Worm (Caenorhabditis elegans) whole organism, late embryonic: ENCODE data around the gene K08E3.2.

ENCODE experiments used
- C38D4.7 ChIP-seq: fragments of 200-800 bp; sonication (Bioruptor generic); optimal IDR thresholded peaks from 2 replicates; lab custom pipeline; 2018; ENCODE audit warnings: mild to moderate bottlenecking, missing genetic modification characterization, moderate library complexity, missing compliant biosample characterization
- F13H6.1 ChIP-seq: sonication (generic microtip); optimal IDR thresholded peaks from 2 replicates; lab custom pipeline; 2016; ENCODE audit warnings: missing genetic modification characterization, missing compliant biosample characterization
- K02D7.2 ChIP-seq: sonication (generic microtip); optimal IDR thresholded peaks from 2 replicates; lab custom pipeline; 2017; ENCODE audit warnings: mild to moderate bottlenecking, missing genetic modification characterization, missing compliant biosample characterization
- Y22D7AL.16 ChIP-seq: sonication (generic microtip); optimal IDR thresholded peaks from 2 replicates; lab custom pipeline; 2016; ENCODE audit warnings: missing genetic modification characterization, missing compliant biosample characterization
- ahr-1 ChIP-seq: sonication (generic microtip); optimal IDR thresholded peaks from 2 replicates; lab custom pipeline; 2016; ENCODE audit warnings: missing genetic modification characterization, missing compliant biosample characterization
- ama-1 ChIP-seq: fragments of 150-350 bp; optimal IDR thresholded peaks from 2 replicates; lab custom pipeline; 2014
- ceh-2 ChIP-seq: sonication (generic microtip); optimal IDR thresholded peaks from 2 replicates; lab custom pipeline; 2016; ENCODE audit warnings: missing genotype, missing genetic modification characterization, missing compliant biosample characterization
- ceh-24 ChIP-seq: sonication (generic microtip); optimal IDR thresholded peaks from 2 replicates; lab custom pipeline; 2016; ENCODE audit warnings: mild to moderate bottlenecking, missing genetic modification characterization, missing compliant biosample characterization
- ceh-30 ChIP-seq: fragments of 150-350 bp; optimal IDR thresholded peaks from 2 replicates; lab custom pipeline; 2014; ENCODE audit warnings: missing biosample characterization, missing genetic modification characterization
- ceh-31 ChIP-seq: sonication (generic microtip); optimal IDR thresholded peaks from 2 replicates; lab custom pipeline; 2016; ENCODE audit warnings: missing genetic modification characterization, missing compliant biosample characterization
- ceh-34 ChIP-seq: sonication (generic microtip); optimal IDR thresholded peaks from 2 replicates; lab custom pipeline; 2016; ENCODE audit warnings: mild to moderate bottlenecking, missing genetic modification characterization, missing compliant biosample characterization
- ceh-48 ChIP-seq: sonication (generic microtip); optimal IDR thresholded peaks from 2 replicates; lab custom pipeline; 2016; ENCODE audit warnings: missing genetic modification characterization, inconsistent platforms, missing compliant biosample characterization
- ceh-9 ChIP-seq: sonication (generic microtip); optimal IDR thresholded peaks from 2 replicates; lab custom pipeline; 2016; ENCODE audit warnings: mild to moderate bottlenecking, missing genetic modification characterization, inconsistent platforms, missing compliant biosample characterization
- dmd-4 ChIP-seq: sonication (generic microtip); optimal IDR thresholded peaks from 2 replicates; lab custom pipeline; 2016; ENCODE audit warnings: borderline replicate concordance, missing genetic modification characterization, missing compliant biosample characterization
- elt-2 ChIP-seq: sonication (generic microtip); optimal IDR thresholded peaks from 2 replicates; lab custom pipeline; 2016; ENCODE audit warnings: missing genetic modification reagents, missing genetic modification characterization, missing compliant biosample characterization
- ets-4 ChIP-seq: sonication (generic microtip); optimal IDR thresholded peaks from 2 replicates; lab custom pipeline; 2016; ENCODE audit warnings: missing genetic modification characterization, missing compliant biosample characterization
- gmeb-2 ChIP-seq: sonication (generic microtip); optimal IDR thresholded peaks from 2 replicates; lab custom pipeline; 2016; ENCODE audit warnings: missing genetic modification characterization, inconsistent platforms, missing compliant biosample characterization
- hlh-30 ChIP-seq: sonication (generic microtip); optimal IDR thresholded peaks from 2 replicates; lab custom pipeline; 2017; ENCODE audit warnings: antibody characterized with exemption, missing genetic modification characterization, missing compliant biosample characterization; ENCODE audit not compliant: insufficient read depth
- hlh-6 ChIP-seq: sonication (generic microtip); optimal IDR thresholded peaks from 2 replicates; lab custom pipeline; 2016; ENCODE audit warnings: missing genotype, missing genetic modification characterization, missing compliant biosample characterization
- lim-6 ChIP-seq: sonication (generic microtip); optimal IDR thresholded peaks from 2 replicates; lab custom pipeline; 2016; ENCODE audit warnings: missing genetic modification characterization, missing compliant biosample characterization
- lin-11 ChIP-seq: fragments of 200-800 bp; sonication (Bioruptor generic); optimal IDR thresholded peaks from 2 replicates; lab custom pipeline; 2018; ENCODE audit warnings: mild to moderate bottlenecking, missing genetic modification characterization, missing compliant biosample characterization
- nfya-1 ChIP-seq: sonication (generic microtip); optimal IDR thresholded peaks from 2 replicates; lab custom pipeline; 2017; ENCODE audit warnings: missing genetic modification characterization, mild to moderate bottlenecking, missing compliant biosample characterization, antibody characterized with exemption, moderate library complexity
- odd-2 ChIP-seq: sonication (generic microtip); optimal IDR thresholded peaks from 2 replicates; lab custom pipeline; 2017; ENCODE audit warnings: antibody characterized with exemption, mild to moderate bottlenecking, missing genetic modification characterization, missing compliant biosample characterization
- pax-1 ChIP-seq: fragments of 150-350 bp; optimal IDR thresholded peaks from 2 replicates; lab custom pipeline; 2014; ENCODE audit warnings: missing biosample characterization, missing genetic modification characterization
- ref-2 ChIP-seq: sonication (generic microtip); optimal IDR thresholded peaks from 2 replicates; lab custom pipeline; 2016; ENCODE audit warnings: missing genetic modification characterization, missing compliant biosample characterization
- rnt-1 ChIP-seq: sonication (generic microtip); optimal IDR thresholded peaks from 2 replicates; lab custom pipeline; 2016; ENCODE audit warnings: missing genetic modification characterization, missing compliant biosample characterization
- sdc-2 ChIP-seq: sonication (generic microtip); optimal IDR thresholded peaks from 2 replicates; lab custom pipeline; 2016; ENCODE audit warnings: missing genotype, missing genetic modification characterization, missing compliant biosample characterization
- sox-2 ChIP-seq: fragments of 200-800 bp; sonication (Bioruptor generic); IDR thresholded peaks from 2 replicates; pipeline ENCODE4 v1.3.6; 2022; ENCODE audit warnings: missing genetic modification reagents, missing genetic modification characterization, missing compliant biosample characterization
- sox-4 ChIP-seq: sonication (generic microtip); optimal IDR thresholded peaks from 2 replicates; lab custom pipeline; 2017; ENCODE audit warnings: mild to moderate bottlenecking, missing genetic modification characterization, inconsistent platforms, missing compliant biosample characterization
- tbx-2 ChIP-seq: sonication (generic microtip); optimal IDR thresholded peaks from 2 replicates; lab custom pipeline; 2016; ENCODE audit warnings: missing genetic modification characterization, missing compliant biosample characterization
- tbx-7 ChIP-seq: sonication (generic microtip); optimal IDR thresholded peaks from 2 replicates; lab custom pipeline; 2016; ENCODE audit warnings: missing genotype, missing genetic modification characterization, missing compliant biosample characterization
- unc-3 ChIP-seq, 2 experiments: fragments of 200-800 bp in 1 of 2; sonication (Bioruptor generic) in 1 of 2; sonication (generic microtip) in 1 of 2; conservative IDR thresholded peaks in 1 of 2; optimal IDR thresholded peaks in 1 of 2; 2 replicates each; pipeline versions ENCODE4 v1.3.6 to Lab custom; 2016 to 2022; ENCODE audit warnings: missing compliant biosample characterization in 2 of 2, missing genetic modification characterization in 2 of 2, missing genetic modification reagents in 1 of 2
- unc-55 ChIP-seq: sonication (generic microtip); optimal IDR thresholded peaks from 2 replicates; lab custom pipeline; 2017; ENCODE audit warnings: missing biosample characterization, missing genetic modification reagents, missing genetic modification characterization
- zip-5 ChIP-seq: sonication (generic microtip); optimal IDR thresholded peaks from 2 replicates; lab custom pipeline; 2016; ENCODE audit warnings: missing genetic modification characterization, missing compliant biosample characterization

The K08E3.2 gene

DNA sequence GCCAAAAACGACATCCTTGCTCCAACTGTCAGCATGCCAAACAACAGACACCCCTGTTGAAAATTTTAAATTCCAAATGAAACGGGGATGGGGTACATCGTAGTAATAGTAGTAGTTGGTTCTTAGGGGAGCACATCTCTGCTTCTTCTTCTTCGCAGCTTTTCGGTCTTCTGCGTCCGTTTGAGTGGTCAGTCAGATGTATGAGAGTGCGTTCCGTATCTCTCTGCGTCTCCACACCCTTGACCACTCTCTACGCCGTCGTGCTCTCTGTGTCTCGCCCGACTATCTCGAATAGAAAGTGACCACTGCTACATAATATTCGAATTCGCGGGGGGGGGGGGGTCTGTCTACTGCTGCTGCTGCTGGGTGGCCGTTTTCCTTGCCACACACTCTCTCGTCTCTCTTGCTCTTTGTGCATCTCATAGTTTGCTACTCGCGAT lies 35.6 kb downstream of the K08E3.2 start (continued):
- TF ChIP-seq ceh-34 (tag; lab: Kevin White, UChicago), result peak; percentile 70
- peak; percentile 70 for TF ChIP-seq unc-55 (GFP tag; lab: Kevin White, UChicago)
- TF ChIP-seq gmeb-2 (tag; lab: Kevin White, UChicago), result no peak
- TF ChIP-seq C38D4.7 (GFP tag; lab: Kevin White, UChicago), result no peak
- TF ChIP-seq ceh-48 (tag; lab: Kevin White, UChicago), result no peak
- peak; percentile 17 for TF ChIP-seq ceh-2 (tag; lab: Kevin White, UChicago)
- no peak for TF ChIP-seq lim-6 (tag; lab: Kevin White, UChicago)
- peak; percentile 36 for TF ChIP-seq pax-1 (tag; lab: Kevin White, UChicago)

DNA sequence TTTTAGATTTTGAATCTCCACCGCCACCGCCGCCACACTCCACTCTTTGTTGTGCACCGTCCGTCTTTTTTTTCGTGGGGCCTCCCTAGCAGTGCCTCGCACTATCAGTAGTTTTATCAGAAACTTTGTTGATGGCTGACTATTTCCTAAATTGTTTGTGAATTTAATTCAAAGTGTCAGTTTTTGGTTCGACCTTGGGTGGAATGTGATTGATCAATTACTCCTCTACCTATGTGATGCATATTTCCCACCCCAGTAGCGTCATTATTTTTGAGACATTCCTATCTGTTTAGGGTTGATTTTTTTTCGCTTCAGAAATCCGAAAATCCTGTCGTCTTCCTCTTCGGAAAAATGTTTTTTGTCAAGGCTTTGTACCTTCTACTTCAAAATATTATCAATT lies 37.8 kb downstream of the K08E3.2 start:
- TF ChIP-seq dmd-4 (no peak), zip-5 (no peak), ets-4 (tag; lab: Kevin White, UChicago) (no peak), ceh-30 (tag; lab: Kevin White, UChicago) (no peak), elt-2 (tag; lab: Kevin White, UChicago) (no peak), pax-1 (tag; lab: Kevin White, UChicago) (no peak), tbx-2 (tag; lab: Kevin White, UChicago) (no peak), nfya-1 (no peak), unc-3 (GFP tag; conservative IDR thresholded peaks at IDR 0.05; lab: Robert Waterston, UW) (no peak), unc-3 (tag; optimal IDR thresholded peaks at IDR 0.05; lab: Kevin White, UChicago) (no peak), K02D7.2 (tag; lab: Kevin White, UChicago) (no peak), lim-6 (tag; lab: Kevin White, UChicago) (no peak), ceh-31 (tag; lab: Kevin White, UChicago) (no peak), lin-11 (tag; lab: Kevin White, UChicago) (no peak)

DNA sequence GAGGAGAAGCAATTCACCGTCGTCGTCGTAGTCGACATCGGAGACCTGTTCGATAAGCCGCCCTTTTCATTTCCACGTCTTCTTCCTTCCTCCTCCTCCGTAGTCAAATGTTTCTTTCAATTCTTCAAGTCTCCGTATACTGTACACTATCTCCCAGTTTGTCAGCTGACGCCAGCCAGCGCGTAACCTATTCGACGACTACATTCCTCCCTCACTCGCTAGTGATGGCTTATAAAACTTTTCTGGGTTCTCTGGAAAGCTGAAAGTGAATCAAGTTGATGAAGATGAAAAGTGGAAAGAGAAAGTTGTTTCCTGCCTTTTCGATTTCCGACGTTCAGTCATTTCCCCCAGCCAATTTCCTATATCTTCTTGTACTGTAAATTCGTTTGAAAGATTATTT lies 39.4 kb downstream of the K08E3.2 start:
- TF ChIP-seq ceh-48 (tag; lab: Kevin White, UChicago) (no peak), gmeb-2 (tag; lab: Kevin White, UChicago) (no peak), ets-4 (tag; lab: Kevin White, UChicago) (no peak), rnt-1 (tag; lab: Kevin White, UChicago) (no peak), sdc-2 (peak; percentile 5), ref-2 (peak; percentile 29), Y22D7AL.16 (tag; lab: Kevin White, UChicago) (no peak), hlh-30 (tag; lab: Kevin White, UChicago) (peak; percentile 40), ceh-9 (tag; lab: Kevin White, UChicago) (no peak), ceh-24 (tag; lab: Kevin White, UChicago) (no peak), odd-2 (no peak), F13H6.1 (tag; lab: Kevin White, UChicago) (no peak), elt-2 (tag; lab: Kevin White, UChicago) (no peak), tbx-7 (tag; lab: Kevin White, UChicago) (no peak)

DNA sequence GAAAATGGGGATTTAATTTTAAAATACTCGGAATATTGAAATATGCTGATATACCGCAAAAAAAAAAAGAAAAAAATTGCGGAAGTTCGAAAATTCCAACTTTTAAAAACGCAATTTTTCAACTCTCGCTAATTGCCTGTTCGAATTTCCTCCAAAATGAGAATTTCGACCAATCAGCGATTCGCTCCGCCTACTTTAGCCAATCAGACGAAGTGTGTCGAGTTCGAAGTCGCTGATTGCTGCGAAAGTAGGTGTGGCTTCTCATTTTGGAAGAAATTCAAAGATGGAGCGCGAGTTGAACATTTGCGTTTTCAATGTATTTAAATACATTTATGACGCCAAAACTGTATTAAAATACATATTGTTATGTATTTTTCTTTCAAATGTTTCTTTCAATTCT lies 40.1 kb downstream of the K08E3.2 start:
- no peak for TF ChIP-seq zip-5
- TF ChIP-seq nfya-1, result peak; percentile 58
- TF ChIP-seq, all 69 proteins: peak for 1

DNA sequence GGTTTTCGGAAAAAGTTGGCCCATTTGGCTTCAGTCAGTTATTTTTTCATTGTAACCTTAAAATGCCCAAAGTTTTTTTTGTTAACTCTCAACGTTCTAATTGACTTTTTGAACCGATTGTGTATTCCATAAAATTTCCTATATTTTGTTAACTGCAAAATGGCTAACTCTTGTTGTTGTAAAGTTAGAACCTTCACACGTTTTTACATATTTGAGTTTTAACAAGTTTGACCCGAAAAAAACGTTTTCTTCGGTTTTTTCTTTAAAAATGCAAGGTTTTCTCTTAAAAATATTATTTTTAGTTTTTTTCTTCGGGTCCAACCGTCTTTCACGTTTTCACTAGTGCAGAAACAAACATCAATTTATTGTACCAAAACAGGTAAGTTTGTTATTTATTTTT lies 46.8 kb downstream of the K08E3.2 start, which contains the start of gene lit-1:
Gene lit-1, plus strand, starts transcription at position 301 of the 400 bp plus-strand sequence.
- TF ChIP-seq ahr-1 (tag; lab: Kevin White, UChicago), result no peak
- TF ChIP-seq sox-2 (GFP tag; lab: Robert Waterston, UW), result no peak
- no peak for TF ChIP-seq C38D4.7 (GFP tag; lab: Kevin White, UChicago)
- no peak for TF ChIP-seq sox-4
- TF ChIP-seq ama-1 (lab: Kevin White, UChicago), result no peak
- TF ChIP-seq pax-1 (tag; lab: Kevin White, UChicago), result no peak
- no peak for TF ChIP-seq hlh-6 (tag; lab: Kevin White, UChicago)
- TF ChIP-seq, all 69 proteins: peak for 0
